Comparison of ENCODE assay signal across 2 worm cellular contexts in genomic region chrX:9837989-9838541, ce11.
TF ChIP-seq lines count a peak whose summit lies in the region.

Gene ipla-2 (minus strand): TSS chrX:9838039.

TF ChIP-seq in whole organism, L1 larva, 84 proteins besides CTCF, POLR2A, EP300 and RAD21 (continued from another document):
- no peak for TF ChIP-seq nhr-28 (tag; optimal IDR thresholded peaks at IDR 0.05; lab: Kevin White, UChicago)
- TF ChIP-seq unc-98 (GFP tag; IDR thresholded peaks at IDR 0.05; lab: Robert Waterston, UW) = no peak
- no peak for TF ChIP-seq ceh-63 (GFP tag; optimal IDR thresholded peaks at IDR 0.05; lab: Kevin White, UChicago)
- TF ChIP-seq hlh-4 (tag; optimal IDR thresholded peaks at IDR 0.05; lab: Kevin White, UChicago) = no peak
- TF ChIP-seq dpl-1 (GFP tag; optimal IDR thresholded peaks at IDR 0.05; lab: Kevin White, UChicago) = peak; percentile 40 to 59 (median 48)
- peak; percentile 67 for TF ChIP-seq lin-13 (GFP tag; optimal IDR thresholded peaks at IDR 0.05; lab: Kevin White, UChicago)
- TF ChIP-seq ces-1 (GFP tag; optimal IDR thresholded peaks at IDR 0.05; lab: Kevin White, UChicago) = no peak
- TF ChIP-seq vab-15 (tag; optimal IDR thresholded peaks at IDR 0.05; lab: Kevin White, UChicago) = no peak
- TF ChIP-seq mab-9 (GFP tag; IDR thresholded peaks at IDR 0.05; lab: Robert Waterston, UW) = no peak
- TF ChIP-seq blmp-1 (tag; optimal IDR thresholded peaks at IDR 0.05; lab: Kevin White, UChicago) = peak; percentile 80
- TF ChIP-seq aha-1 (tag; optimal IDR thresholded peaks at IDR 0.05; lab: Kevin White, UChicago) = no peak
- no peak for TF ChIP-seq C04F5.9 (tag; optimal IDR thresholded peaks at IDR 0.05; lab: Kevin White, UChicago)
- TF ChIP-seq ceh-8 (GFP tag; optimal IDR thresholded peaks at IDR 0.05; lab: Kevin White, UChicago) = peak; percentile 32
- TF ChIP-seq grh-1 (GFP tag; IDR thresholded peaks at IDR 0.05; lab: Robert Waterston, UW) = no peak
- no peak for TF ChIP-seq nhr-76 (tag; optimal IDR thresholded peaks at IDR 0.05; lab: Kevin White, UChicago)
- peak; percentile 65 for TF ChIP-seq C16A3.4 (tag; optimal IDR thresholded peaks at IDR 0.05; lab: Kevin White, UChicago)
- no peak for TF ChIP-seq unc-86 (tag; optimal IDR thresholded peaks at IDR 0.05; lab: Kevin White, UChicago)
- TF ChIP-seq lin-15B (tag; optimal IDR thresholded peaks at IDR 0.05; lab: Kevin White, UChicago) = no peak
- TF ChIP-seq pax-3 (tag; optimal IDR thresholded peaks at IDR 0.05; lab: Kevin White, UChicago) = peak; percentile 17
- peak; percentile 67 for TF ChIP-seq tbx-2 (tag; optimal IDR thresholded peaks at IDR 0.05; lab: Kevin White, UChicago)
- peak; percentile 65 for TF ChIP-seq nhr-47 (tag; optimal IDR thresholded peaks at IDR 0.05; lab: Kevin White, UChicago)
- no peak for TF ChIP-seq zip-4 (GFP tag; optimal IDR thresholded peaks at IDR 0.05; lab: Kevin White, UChicago)
- TF ChIP-seq jun-1 (tag; optimal IDR thresholded peaks at IDR 0.05; lab: Kevin White, UChicago) = peak; percentile 47
- no peak for TF ChIP-seq elt-2 (tag; optimal IDR thresholded peaks at IDR 0.05; lab: Kevin White, UChicago)
- TF ChIP-seq nhr-90 (tag; optimal IDR thresholded peaks at IDR 0.05; lab: Kevin White, UChicago; ENCODE audit: poor library complexity) = peak; percentile 28
- no peak for TF ChIP-seq sox-4 (tag; optimal IDR thresholded peaks at IDR 0.05; lab: Kevin White, UChicago)
- TF ChIP-seq ztf-4 (tag; optimal IDR thresholded peaks at IDR 0.05; lab: Kevin White, UChicago) = peak; percentile 10
- TF ChIP-seq nhr-237 (tag; optimal IDR thresholded peaks at IDR 0.05; lab: Kevin White, UChicago) = no peak
- TF ChIP-seq snu-23 (GFP tag; optimal IDR thresholded peaks at IDR 0.05; lab: Kevin White, UChicago) = peak; percentile 88
- no peak for TF ChIP-seq tlp-1 (tag; optimal IDR thresholded peaks at IDR 0.05; lab: Kevin White, UChicago)
- no peak for TF ChIP-seq egl-27 (tag; optimal IDR thresholded peaks at IDR 0.05; lab: Kevin White, UChicago)
- TF ChIP-seq isw-1 (GFP tag; IDR thresholded peaks at IDR 0.05; lab: Robert Waterston, UW) = peak; percentile 23
- no peak for TF ChIP-seq fos-1 (tag; optimal IDR thresholded peaks at IDR 0.05; lab: Kevin White, UChicago)
- TF ChIP-seq irx-1 (tag; optimal IDR thresholded peaks at IDR 0.05; lab: Kevin White, UChicago) = peak; percentile 31
- TF ChIP-seq nhr-12 (tag; optimal IDR thresholded peaks at IDR 0.05; lab: Kevin White, UChicago) = no peak
- no peak for TF ChIP-seq unc-30 (tag; optimal IDR thresholded peaks at IDR 0.05; lab: Kevin White, UChicago)
- peak; percentile 59 to 70 for TF ChIP-seq lsy-2 (tag; optimal IDR thresholded peaks at IDR 0.05; lab: Kevin White, UChicago)
- no peak for TF ChIP-seq ets-5 (GFP tag; IDR thresholded peaks at IDR 0.05; lab: Robert Waterston, UW)
- peak; percentile 9 for TF ChIP-seq mef-2 (tag; optimal IDR thresholded peaks at IDR 0.05; lab: Kevin White, UChicago)
- peak; percentile 78 for TF ChIP-seq nhr-20 (tag; optimal IDR thresholded peaks at IDR 0.05; lab: Kevin White, UChicago)
- TF ChIP-seq Y116A8C.19 (tag; optimal IDR thresholded peaks at IDR 0.05; lab: Kevin White, UChicago; ENCODE audit: borderline replicate concordance) = no peak
- TF ChIP-seq efl-3 (GFP tag; optimal IDR thresholded peaks at IDR 0.05; lab: Kevin White, UChicago) = no peak
- TF ChIP-seq sup-37 (GFP tag; optimal IDR thresholded peaks at IDR 0.05; lab: Kevin White, UChicago) = no peak
- peak; percentile 82 for TF ChIP-seq nhr-71 (tag; optimal IDR thresholded peaks at IDR 0.05; lab: Kevin White, UChicago)
- peak; percentile 32 for TF ChIP-seq snpc-4 (tag; optimal IDR thresholded peaks at IDR 0.05; lab: Kevin White, UChicago)
- no peak for TF ChIP-seq ama-1 (optimal IDR thresholded peaks at IDR 0.05; lab: Kevin White, UChicago)
- TF ChIP-seq xbp-1 (tag; optimal IDR thresholded peaks at IDR 0.05; lab: Kevin White, UChicago) = peak; percentile 59
- peak in 1 of 2 experiments; percentile 92 for TF ChIP-seq mdl-1 (tag; optimal IDR thresholded peaks at IDR 0.05; lab: Kevin White, UChicago)
- TF ChIP-seq lir-3 (tag; optimal IDR thresholded peaks at IDR 0.05; lab: Kevin White, UChicago; ENCODE audit: poor library complexity) = no peak
- TF ChIP-seq hpl-2 (GFP tag; optimal IDR thresholded peaks at IDR 0.05; lab: Kevin White, UChicago) = peak; percentile 68
- TF ChIP-seq fkh-10 (GFP tag; optimal IDR thresholded peaks at IDR 0.05; lab: Kevin White, UChicago) = peak; percentile 46
- TF ChIP-seq ztf-11 (tag; optimal IDR thresholded peaks at IDR 0.05; lab: Kevin White, UChicago) = no peak
- peak; percentile 94 for TF ChIP-seq lin-14 (GFP tag; optimal IDR thresholded peaks at IDR 0.05; lab: Kevin White, UChicago)
- peak; percentile 87 for TF ChIP-seq skn-1 (tag; optimal IDR thresholded peaks at IDR 0.05; lab: Kevin White, UChicago)
- peak; percentile 70 for TF ChIP-seq swsn-7 (tag; optimal IDR thresholded peaks at IDR 0.05; lab: Kevin White, UChicago)
- TF ChIP-seq mep-1 (tag; optimal IDR thresholded peaks at IDR 0.05; lab: Kevin White, UChicago) = peak; percentile 81
- no peak for TF ChIP-seq aly-2 (tag; optimal IDR thresholded peaks at IDR 0.05; lab: Kevin White, UChicago)
- no peak for TF ChIP-seq lin-39 (tag; optimal IDR thresholded peaks at IDR 0.05; lab: Kevin White, UChicago)
- TF ChIP-seq fkh-8 (tag; optimal IDR thresholded peaks at IDR 0.05; lab: Kevin White, UChicago) = peak; percentile 77
- TF ChIP-seq C34B4.2 (tag; optimal IDR thresholded peaks at IDR 0.05; lab: Kevin White, UChicago) = no peak
- peak; percentile 15 for TF ChIP-seq dsc-1 (tag; optimal IDR thresholded peaks at IDR 0.05; lab: Kevin White, UChicago)
- TF ChIP-seq nhr-84 (tag; optimal IDR thresholded peaks at IDR 0.05; lab: Kevin White, UChicago) = no peak
- no peak for TF ChIP-seq elt-3 (tag; optimal IDR thresholded peaks at IDR 0.05; lab: Kevin White, UChicago)
- peak; percentile 26 to 75 for TF ChIP-seq lin-35 (GFP tag; optimal IDR thresholded peaks at IDR 0.05; lab: Kevin White, UChicago)
- TF ChIP-seq nhr-19 (GFP tag; conservative IDR thresholded peaks at IDR 0.05; lab: Robert Waterston, UW) = peak; percentile 39; the same call in 1 of the 2 replicates
- TF ChIP-seq ceh-82 (tag; optimal IDR thresholded peaks at IDR 0.05; lab: Kevin White, UChicago) = peak in 2 of 3 experiments; percentile 11 to 70
- TF ChIP-seq nhr-77 (tag; optimal IDR thresholded peaks at IDR 0.05; lab: Kevin White, UChicago) = no peak

TF ChIP-seq in whole organism, L3 larva, 47 proteins besides CTCF, POLR2A, EP300 and RAD21 (continued from another document):
- TF ChIP-seq jun-1 (tag; optimal IDR thresholded peaks at IDR 0.05; lab: Kevin White, UChicago) = peak; percentile 39
